Fruit fly (Drosophila melanogaster) whole organism, prepupa: ENCODE data around the gene CG42553.

Experiments used
- CG10631 ChIP-seq: fragments of 200-800 bp; sonication (Bioruptor generic); optimal IDR thresholded peaks from 2 replicates; lab custom pipeline; 2016; ENCODE audit warnings: missing biosample characterization, missing genetic modification characterization
- CG10669 ChIP-seq: fragments of 200-800 bp; sonication (Bioruptor generic); optimal IDR thresholded peaks from 3 replicates; lab custom pipeline; 2018; ENCODE audit warnings: missing biosample characterization, mild to moderate bottlenecking, missing genetic modification characterization, moderate library complexity
- CG11294 ChIP-seq: fragments of 200-800 bp; sonication (Bioruptor generic); IDR thresholded peaks from 2 replicates; pipeline ENCODE4 v1.3.6; 2022; ENCODE audit warnings: missing biosample characterization, missing genetic modification characterization
- CG11762 ChIP-seq: fragments of 200-800 bp; sonication (Bioruptor generic); optimal IDR thresholded peaks from 3 replicates; lab custom pipeline; 2016; ENCODE audit warnings: missing biosample characterization, missing genetic modification characterization; ENCODE audit not compliant: insufficient read depth
- CG11902 ChIP-seq: fragments of 200-800 bp; sonication (Bioruptor generic); optimal IDR thresholded peaks from 3 replicates; lab custom pipeline; 2016; ENCODE audit warnings: missing biosample characterization, missing genetic modification characterization
- CG15336 ChIP-seq: fragments of 200-800 bp; sonication (Bioruptor generic); IDR thresholded peaks from 2 replicates; pipeline ENCODE4 v1.3.6; 2022; ENCODE audit warnings: missing biosample characterization, missing genetic modification characterization
- CG16779 ChIP-seq: fragments of 200-800 bp; sonication (Bioruptor generic); optimal IDR thresholded peaks from 3 replicates; lab custom pipeline; 2017; ENCODE audit warnings: missing biosample characterization, mild to moderate bottlenecking, missing genetic modification characterization
- CG3032 ChIP-seq: fragments of 200-800 bp; optimal IDR thresholded peaks from 2 replicates; lab custom pipeline; 2019; ENCODE audit warnings: missing biosample characterization, mild to moderate bottlenecking, missing genetic modification characterization, moderate library complexity
- CG32006 ChIP-seq: fragments of 200-800 bp; sonication (Bioruptor generic); optimal IDR thresholded peaks from 3 replicates; lab custom pipeline; 2017; ENCODE audit warnings: missing biosample characterization, mild to moderate bottlenecking, missing genetic modification characterization
- CG34406 ChIP-seq: fragments of 200-800 bp; sonication (Bioruptor generic); optimal IDR thresholded peaks from 3 replicates; lab custom pipeline; 2016; ENCODE audit warnings: missing biosample characterization, missing genetic modification characterization
- CG4318 ChIP-seq: fragments of 200-800 bp; sonication (Bioruptor generic); optimal IDR thresholded peaks from 3 replicates; lab custom pipeline; 2017; ENCODE audit warnings: missing biosample characterization, mild to moderate bottlenecking, missing genetic modification characterization
- CG6163 ChIP-seq: fragments of 200-800 bp; sonication (Bioruptor generic); IDR thresholded peaks from 3 replicates; pipeline ENCODE4 v1.3.6; 2022; ENCODE audit warnings: missing biosample characterization, missing genetic modification characterization
- CG6276 ChIP-seq: fragments of 200-800 bp; sonication (Bioruptor generic); optimal IDR thresholded peaks from 2 replicates; lab custom pipeline; 2017; ENCODE audit warnings: missing biosample characterization, mild to moderate bottlenecking, missing genetic modification characterization
- CG6792 ChIP-seq: fragments of 200-800 bp; sonication (Bioruptor generic); optimal IDR thresholded peaks from 3 replicates; lab custom pipeline; 2016; ENCODE audit warnings: missing biosample characterization, missing genetic modification characterization
- CG6808 ChIP-seq: fragments of 200-800 bp; sonication (Bioruptor generic); optimal IDR thresholded peaks from 3 replicates; lab custom pipeline; 2017; ENCODE audit warnings: missing biosample characterization, missing genetic modification characterization, mild to moderate bottlenecking, moderate library complexity, missing genetic modification reagents
- CG8319 ChIP-seq: fragments of 200-800 bp; sonication (Bioruptor generic); optimal IDR thresholded peaks from 3 replicates; lab custom pipeline; 2016; ENCODE audit warnings: missing biosample characterization, missing genetic modification characterization
- CG8632 ChIP-seq: fragments of 200-800 bp; sonication (Bioruptor generic); optimal IDR thresholded peaks from 3 replicates; lab custom pipeline; 2016; ENCODE audit warnings: missing biosample characterization, missing genetic modification characterization
- CG9139 ChIP-seq: fragments of 200-800 bp; sonication (Bioruptor generic); optimal IDR thresholded peaks from 3 replicates; lab custom pipeline; 2017; ENCODE audit warnings: missing biosample characterization, mild to moderate bottlenecking, missing genetic modification characterization
- Eip75B ChIP-seq: fragments of 200-800 bp; sonication (Bioruptor generic); optimal IDR thresholded peaks from 3 replicates; lab custom pipeline; 2016; ENCODE audit warnings: missing biosample characterization, missing genetic modification characterization
- Eip78C ChIP-seq: fragments of 200-800 bp; sonication (Bioruptor generic); peaks from one replicate; lab custom pipeline; 2016; ENCODE audit warnings: missing biosample characterization, missing genetic modification characterization
- Gug ChIP-seq: fragments of 200-800 bp; sonication (Bioruptor generic); IDR thresholded peaks from 2 replicates; pipeline ENCODE4 v1.3.6; 2022; ENCODE audit warnings: missing biosample characterization, missing genetic modification characterization
- Hr39 ChIP-seq: fragments of 200-800 bp; sonication (Bioruptor generic); optimal IDR thresholded peaks from 2 replicates; lab custom pipeline; 2016; ENCODE audit warnings: missing biosample characterization, missing genetic modification characterization
- Hr4 ChIP-seq: fragments of 200-800 bp; sonication (Bioruptor generic); optimal IDR thresholded peaks from 3 replicates; lab custom pipeline; 2016; ENCODE audit warnings: missing biosample characterization, missing genetic modification characterization
- Lpt ChIP-seq: fragments of 200-800 bp; sonication (Bioruptor generic); optimal IDR thresholded peaks from 3 replicates; lab custom pipeline; 2016; ENCODE audit warnings: missing biosample characterization, missing genetic modification characterization
- Met ChIP-seq: fragments of 200-800 bp; sonication (Bioruptor generic); optimal IDR thresholded peaks from 3 replicates; lab custom pipeline; 2016; ENCODE audit warnings: missing biosample characterization, missing genetic modification characterization
- Smox ChIP-seq: fragments of 200-800 bp; sonication (Bioruptor generic); optimal IDR thresholded peaks from 3 replicates; lab custom pipeline; 2016; ENCODE audit warnings: missing biosample characterization, missing genetic modification characterization
- Sox102F ChIP-seq: fragments of 200-800 bp; sonication (Bioruptor generic); optimal IDR thresholded peaks from 2 replicates; lab custom pipeline; 2016; ENCODE audit warnings: missing biosample characterization, mild to moderate bottlenecking, missing genetic modification characterization
- Sox15 ChIP-seq: fragments of 200-800 bp; sonication (Bioruptor generic); optimal IDR thresholded peaks from 3 replicates; lab custom pipeline; 2016; ENCODE audit warnings: missing biosample characterization, missing genetic modification characterization
- achi ChIP-seq: fragments of 200-800 bp; sonication (Bioruptor generic); optimal IDR thresholded peaks from 3 replicates; lab custom pipeline; 2016; ENCODE audit warnings: missing biosample characterization, missing genetic modification characterization
- cyc ChIP-seq: fragments of 200-800 bp; sonication (Bioruptor generic); optimal IDR thresholded peaks from 3 replicates; lab custom pipeline; 2016; ENCODE audit warnings: missing biosample characterization, missing genetic modification characterization
- dac ChIP-seq: fragments of 200-800 bp; sonication (Bioruptor generic); optimal IDR thresholded peaks from 2 replicates; lab custom pipeline; 2017; ENCODE audit warnings: missing biosample characterization, mild to moderate bottlenecking, missing genetic modification characterization
- dsx ChIP-seq: fragments of 200-800 bp; optimal IDR thresholded peaks from 3 replicates; lab custom pipeline; 2019; ENCODE audit warnings: missing biosample characterization, mild to moderate bottlenecking, missing genetic modification characterization, moderate library complexity; ENCODE audit not compliant: poor library complexity, severe bottlenecking
- fd59A ChIP-seq: fragments of 200-800 bp; sonication (Bioruptor generic); optimal IDR thresholded peaks from 2 replicates; lab custom pipeline; 2017; ENCODE audit warnings: missing biosample characterization, mild to moderate bottlenecking, missing genetic modification characterization, missing genetic modification reagents
- fd85E ChIP-seq: fragments of 200-800 bp; sonication (Bioruptor generic); optimal IDR thresholded peaks from 3 replicates; lab custom pipeline; 2016; ENCODE audit warnings: missing biosample characterization, missing genetic modification characterization
- fkh ChIP-seq: fragments of 200-800 bp; sonication (Bioruptor generic); optimal IDR thresholded peaks from 3 replicates; lab custom pipeline; 2017; ENCODE audit warnings: missing biosample characterization, mild to moderate bottlenecking, missing genetic modification characterization, moderate library complexity
- net ChIP-seq: fragments of 200-800 bp; sonication (Bioruptor generic); optimal IDR thresholded peaks from 3 replicates; lab custom pipeline; 2016; ENCODE audit warnings: missing biosample characterization, missing genetic modification characterization
- pdm3 ChIP-seq: fragments of 200-800 bp; sonication (Bioruptor generic); optimal IDR thresholded peaks from 3 replicates; lab custom pipeline; 2016; ENCODE audit warnings: missing biosample characterization, missing genetic modification characterization
- salr ChIP-seq, 2 experiments: fragments of 200-800 bp; sonication (Bioruptor generic); optimal IDR thresholded peaks; 3 replicates each; lab custom pipeline; 2016 to 2018; ENCODE audit warnings: missing biosample characterization in 2 of 2, missing genetic modification characterization in 2 of 2, mild to moderate bottlenecking in 1 of 2
- spab ChIP-seq: fragments of 200-800 bp; sonication (Bioruptor generic); optimal IDR thresholded peaks from 2 replicates; lab custom pipeline; 2017; ENCODE audit warnings: missing biosample characterization, mild to moderate bottlenecking, missing genetic modification characterization, missing genetic modification reagents
- ss ChIP-seq, 2 experiments: fragments of 200-800 bp; sonication (Bioruptor generic); optimal IDR thresholded peaks; 2 replicates in 1 of 2; 3 replicates in 1 of 2; lab custom pipeline; 2017 to 2018; ENCODE audit warnings: mild to moderate bottlenecking in 2 of 2, missing biosample characterization in 2 of 2, missing genetic modification characterization in 2 of 2, moderate library complexity in 1 of 2
- svp ChIP-seq: fragments of 200-800 bp; sonication (Bioruptor generic); peaks from one replicate; lab custom pipeline; 2016; ENCODE audit warnings: missing biosample characterization, missing genetic modification characterization
- topi ChIP-seq: fragments of 200-800 bp; sonication (Bioruptor generic); optimal IDR thresholded peaks from 3 replicates; lab custom pipeline; 2016; ENCODE audit warnings: missing biosample characterization, missing genetic modification characterization
- vri ChIP-seq: fragments of 200-800 bp; sonication (Bioruptor generic); optimal IDR thresholded peaks from 3 replicates; lab custom pipeline; 2016; ENCODE audit warnings: missing biosample characterization, mild to moderate bottlenecking, missing genetic modification characterization

Gene CG42553

dm6 chr3L:794462-794861 is 39.4 kb upstream of the CG42553 start (continued):
- TF ChIP-seq CG8319 (GFP tag; lab: Kevin White, UChicago) = no peak
- TF ChIP-seq svp (GFP tag; lab: Kevin White, UChicago) = no peak
- peak; percentile 51; the same call in 1 of the 3 replicates for TF ChIP-seq CG6163 (GFP tag; lab: Robert Waterston, UW)
- peak; percentile 17 for TF ChIP-seq pdm3
- no peak for TF ChIP-seq dac (GFP tag; lab: Kevin White, UChicago)
- peak; percentile 41 for TF ChIP-seq Hr4 (GFP tag; lab: Kevin White, UChicago)
- no peak for TF ChIP-seq fd59A
- TF ChIP-seq Sox102F = no peak
- TF ChIP-seq CG34406 (GFP tag; lab: Kevin White, UChicago) = no peak
- TF ChIP-seq Sox15 = no peak
- TF ChIP-seq CG16779 = no peak
- TF ChIP-seq Gug = no peak
- peak; percentile 21 for TF ChIP-seq achi (GFP tag; lab: Kevin White, UChicago)
- peak; percentile 70 for TF ChIP-seq CG32006 (GFP tag; lab: Kevin White, UChicago)
- no peak for TF ChIP-seq cyc
- no peak for TF ChIP-seq topi
- TF ChIP-seq vri = no peak
- TF ChIP-seq CG10631 (GFP tag; lab: Kevin White, UChicago) = no peak
- TF ChIP-seq ss (GFP tag; optimal IDR thresholded peaks at IDR 0.05; lab: Kevin White, UChicago) = no peak
- TF ChIP-seq net (GFP tag; lab: Kevin White, UChicago) = no peak
- TF ChIP-seq CG11762 (GFP tag; lab: Kevin White, UChicago) = no peak
- TF ChIP-seq Lpt (GFP tag; lab: Kevin White, UChicago) = no peak
- peak; percentile 55 for TF ChIP-seq Eip78C
- TF ChIP-seq fd85E (GFP tag; lab: Kevin White, UChicago) = no peak

dm6 chr3L:795001-795400 is 38.9 kb upstream of the CG42553 start:
- no peak for TF ChIP-seq Sox102F
- TF ChIP-seq CG15336 (GFP tag; lab: Robert Waterston, UW) = no peak
- TF ChIP-seq svp (GFP tag; lab: Kevin White, UChicago) = no peak
- TF ChIP-seq vri = no peak
- no peak for TF ChIP-seq Hr39 (GFP tag; lab: Kevin White, UChicago)
- TF ChIP-seq net (GFP tag; lab: Kevin White, UChicago) = no peak
- TF ChIP-seq cyc = no peak
- TF ChIP-seq Eip75B (GFP tag; lab: Kevin White, UChicago) = no peak

- TF ChIP-seq CG16779 (no peak), CG6276 (GFP tag; lab: Kevin White, UChicago) (peak; percentile 9), CG8319 (GFP tag; lab: Kevin White, UChicago) (peak; percentile 2), fd59A (no peak), CG10631 (GFP tag; lab: Kevin White, UChicago) (peak; percentile 48), svp (GFP tag; lab: Kevin White, UChicago) (peak; percentile 65), CG8632 (GFP tag; lab: Kevin White, UChicago) (no peak), CG9139 (GFP tag; lab: Kevin White, UChicago) (no peak), spab (GFP tag; lab: Kevin White, UChicago) (peak; percentile 32), Hr4 (GFP tag; lab: Kevin White, UChicago) (no peak), Eip78C (peak; percentile 64), CG10669 (GFP tag; lab: Kevin White, UChicago) (peak; percentile 43), Met (GFP tag; lab: Kevin White, UChicago) (no peak), cyc (no peak), Hr39 (GFP tag; lab: Kevin White, UChicago) (no peak), CG6792 (GFP tag; lab: Kevin White, UChicago) (no peak), CG34406 (GFP tag; lab: Kevin White, UChicago) (no peak), CG6163 (GFP tag; lab: Robert Waterston, UW) (peak; percentile 58; the same call in 2 of the 3 replicates), Lpt (GFP tag; lab: Kevin White, UChicago) (no peak), Eip75B (GFP tag; lab: Kevin White, UChicago) (no peak), topi (peak; percentile 13), CG6808 (GFP tag; lab: Kevin White, UChicago) (peak; percentile 25), net (GFP tag; lab: Kevin White, UChicago) (no peak), Smox (GFP tag; lab: Kevin White, UChicago) (no peak), vri (no peak), CG4318 (no peak), dsx (GFP tag; lab: Kevin White, UChicago) (peak; percentile 51), Gug (no peak), fkh (GFP tag; lab: Kevin White, UChicago) (no peak), CG11902 (GFP tag; lab: Kevin White, UChicago) (no peak), CG11294 (no peak), salr (GFP tag; optimal IDR thresholded peaks at IDR 0.05; lab: Kevin White, UChicago) (no peak), Sox15 (no peak), pdm3 (no peak), CG3032 (tag; lab: Kevin White, UChicago) (peak; percentile 35), Sox102F (no peak)
These were observed 36.7 kb upstream of the CG42553 start for dm6 chr3L:796926-797802.
